Fruit fly (Drosophila melanogaster): ENCODE results near the gene Pus7.

Pus7 gene

dm6 chr3L:8460050-8460878, 49.5 kb upstream of the Pus7 start (continued):
- TF ChIP-seq Ssrp (tag; optimal IDR thresholded peaks at IDR 0.05) (peak; percentile 10), pho (GFP tag; optimal IDR thresholded peaks at IDR 0.05) (no peak), nmo (GFP tag; optimal IDR thresholded peaks at IDR 0.05) (peak; percentile 10), Meics (GFP tag; optimal IDR thresholded peaks at IDR 0.05) (peak; percentile 8), zfh1 (GFP tag; IDR thresholded peaks at IDR 0.05) (0 out of 3 replicates have a peak, but pooled peaks have one; percentile 13), CG11093 (GFP tag; IDR thresholded peaks at IDR 0.05) (0 out of 3 replicates have a peak, but pooled peaks have one; percentile 7), pfk (GFP tag; optimal IDR thresholded peaks at IDR 0.05) (no peak), CG8388 (GFP tag; optimal IDR thresholded peaks at IDR 0.05) (no peak), CG12659 (GFP tag; optimal IDR thresholded peaks at IDR 0.05) (no peak), Jarid2 (GFP tag; optimal IDR thresholded peaks at IDR 0.05) (peak; percentile 6), Dll (GFP tag; IDR thresholded peaks at IDR 0.05; ENCODE audit: partially characterized antibody) (no peak), gsb-n (tag; optimal IDR thresholded peaks at IDR 0.05) (peak; percentile 11), CG32772 (GFP tag; IDR thresholded peaks at IDR 0.05) (peak; percentile 38; the same call in 1 of the 2 replicates), YL-1 (GFP tag; optimal IDR thresholded peaks at IDR 0.05) (no peak), chinmo (GFP tag; IDR thresholded peaks at IDR 0.05; ENCODE audit: partially characterized antibody) (0 out of 4 replicates have a peak, but pooled peaks have one; percentile 58), lmd (GFP tag; IDR thresholded peaks at IDR 0.05) (0 out of 2 replicates have a peak, but pooled peaks have one; percentile 3), chn (GFP tag; optimal IDR thresholded peaks at IDR 0.05) (no peak), z (GFP tag; IDR thresholded peaks at IDR 0.05) (0 out of 3 replicates have a peak, but pooled peaks have one; percentile 48)

- no peak for TF ChIP-seq Camta (GFP tag; optimal IDR thresholded peaks at IDR 0.05)
- no peak for TF ChIP-seq CHES-1-like (GFP tag; optimal IDR thresholded peaks at IDR 0.05)
- peak in 1 of 2 experiments; percentile 72 for TF ChIP-seq Pdp1 (GFP tag; optimal IDR thresholded peaks at IDR 0.05)
- TF ChIP-seq CG2129 (GFP tag; IDR thresholded peaks at IDR 0.05; ENCODE audit: partially characterized antibody), result no peak
- no peak for TF ChIP-seq CG15269 (tag; optimal IDR thresholded peaks at IDR 0.05)
- no peak for TF ChIP-seq kah (GFP tag; optimal IDR thresholded peaks at IDR 0.05)
- no peak for TF ChIP-seq YL-1 (GFP tag; optimal IDR thresholded peaks at IDR 0.05)
- no peak for TF ChIP-seq H2.0 (GFP tag; IDR thresholded peaks at IDR 0.05)
- TF ChIP-seq kni (GFP tag; optimal IDR thresholded peaks at IDR 0.05), result peak; percentile 89
- TF ChIP-seq D19A (tag; optimal IDR thresholded peaks at IDR 0.05), result peak; percentile 45
- TF ChIP-seq twi (tag; optimal IDR thresholded peaks at IDR 0.05), result peak; percentile 37
- no peak for TF ChIP-seq Vsx1 (GFP tag; optimal IDR thresholded peaks at IDR 0.05)
- TF ChIP-seq Neu2 (GFP tag; optimal IDR thresholded peaks at IDR 0.05; ENCODE audit: borderline replicate concordance), result no peak
- TF ChIP-seq Awh (GFP tag; IDR thresholded peaks at IDR 0.05), result no peak
- peak; percentile 22 for TF ChIP-seq dmrt11E (tag; optimal IDR thresholded peaks at IDR 0.05)
- TF ChIP-seq sens (GFP tag), result peak; percentile 77
- no peak for TF ChIP-seq CG4854 (GFP tag; optimal IDR thresholded peaks at IDR 0.05)
- no peak for TF ChIP-seq HLH54F (GFP tag; optimal IDR thresholded peaks at IDR 0.05)
- no peak for TF ChIP-seq Trl (optimal IDR thresholded peaks at IDR 0.05)
- no peak for TF ChIP-seq Trl (GFP tag; optimal IDR thresholded peaks at IDR 0.05)
- TF ChIP-seq CG12236 (GFP tag; optimal IDR thresholded peaks at IDR 0.05), result no peak
- TF ChIP-seq sqz (GFP tag; optimal IDR thresholded peaks at IDR 0.05), result peak; percentile 8
- no peak for TF ChIP-seq ase (GFP tag; IDR thresholded peaks at IDR 0.05)
- TF ChIP-seq CrebB (tag; optimal IDR thresholded peaks at IDR 0.05), result no peak
- TF ChIP-seq E2f1 (GFP tag; IDR thresholded peaks at IDR 0.05), result no peak
- TF ChIP-seq z (GFP tag; IDR thresholded peaks at IDR 0.05), result peak; percentile 71
- no peak for TF ChIP-seq CG15696 (tag; optimal IDR thresholded peaks at IDR 0.05)
- TF ChIP-seq CG5953 (GFP tag; IDR thresholded peaks at IDR 0.05), result no peak
- TF ChIP-seq row (GFP tag; IDR thresholded peaks at IDR 0.05), result peak; percentile 45; the same call in 2 of the 3 replicates
- TF ChIP-seq CG17829 (tag; optimal IDR thresholded peaks at IDR 0.05), result no peak
- no peak for TF ChIP-seq ara (GFP tag; IDR thresholded peaks at IDR 0.05)
These were observed 48.4 kb upstream of the Pus7 start for dm6 chr3L:8461229-8462004.

All from whole organism, embryonic.